Worm (Caenorhabditis elegans): Measurements from ENCODE around the gene gcy-37.

- no peak for TF ChIP-seq lin-1 (GFP tag; IDR thresholded peaks at IDR 0.05)
- no peak for TF ChIP-seq ces-1 (GFP tag; optimal IDR thresholded peaks at IDR 0.05)
- no peak for TF ChIP-seq gei-8 (GFP tag; optimal IDR thresholded peaks at IDR 0.05)
- TF ChIP-seq ama-1 (optimal IDR thresholded peaks at IDR 0.05): no peak
- peak; percentile 9 for TF ChIP-seq nhr-77 (tag; optimal IDR thresholded peaks at IDR 0.05)
Observed at ce11 chrIV:2177545-2177944, 18.6 kb upstream of the gcy-37 start, which contains the start of gene hrpu-2.
